Worm (Caenorhabditis elegans): ENCODE measurements around the gene F41F3.8.

The F41F3.8 gene

ce11 chrV:4694466-4695092, 46.0 kb downstream of the F41F3.8 start (continued):
- no peak for TF ChIP-seq F16B12.6 (tag; optimal IDR thresholded peaks at IDR 0.05)
- TF ChIP-seq elt-3 (tag; optimal IDR thresholded peaks at IDR 0.05) = no peak
- peak; percentile 65 for TF ChIP-seq nhr-71 (tag; optimal IDR thresholded peaks at IDR 0.05)
- no peak for TF ChIP-seq dsc-1 (tag; optimal IDR thresholded peaks at IDR 0.05)
- TF ChIP-seq tbx-2 (tag; optimal IDR thresholded peaks at IDR 0.05) = peak; percentile 14
- TF ChIP-seq mdl-1 (tag; optimal IDR thresholded peaks at IDR 0.05) = peak in 1 of 2 experiments; percentile 23
- TF ChIP-seq C34B4.2 (tag; optimal IDR thresholded peaks at IDR 0.05) = no peak
- no peak for TF ChIP-seq efl-1 (optimal IDR thresholded peaks at IDR 0.05)
- peak in 1 of 2 experiments; percentile 84 for TF ChIP-seq efl-1 (GFP tag; optimal IDR thresholded peaks at IDR 0.05 in 1 of 2)
- no peak for TF ChIP-seq ceh-8 (GFP tag; optimal IDR thresholded peaks at IDR 0.05)
- peak; percentile 66 for TF ChIP-seq nhr-85 (tag)
- TF ChIP-seq isw-1 (GFP tag; IDR thresholded peaks at IDR 0.05) = no peak
- TF ChIP-seq pax-3 (tag; optimal IDR thresholded peaks at IDR 0.05) = no peak
- TF ChIP-seq ceh-88 (GFP tag; IDR thresholded peaks at IDR 0.05) = no peak
- TF ChIP-seq elt-2 (tag; optimal IDR thresholded peaks at IDR 0.05) = no peak
- TF ChIP-seq snpc-4 (tag; optimal IDR thresholded peaks at IDR 0.05) = no peak
- TF ChIP-seq C04F5.9 (tag; optimal IDR thresholded peaks at IDR 0.05) = no peak

- TF ChIP-seq C16A3.4 (tag; optimal IDR thresholded peaks at IDR 0.05) = no peak
- TF ChIP-seq alr-1 (tag; optimal IDR thresholded peaks at IDR 0.05; ENCODE audit: borderline replicate concordance) = no peak
- TF ChIP-seq pax-3 (tag; optimal IDR thresholded peaks at IDR 0.05) = no peak
- no peak for TF ChIP-seq hpl-2 (GFP tag; optimal IDR thresholded peaks at IDR 0.05)
- TF ChIP-seq elt-3 (tag; optimal IDR thresholded peaks at IDR 0.05) = peak in 1 of 6 experiments; percentile 27
- peak; percentile 36 for TF ChIP-seq blmp-1 (tag; optimal IDR thresholded peaks at IDR 0.05)
- no peak for TF ChIP-seq egl-27 (tag; optimal IDR thresholded peaks at IDR 0.05)
- no peak for TF ChIP-seq zag-1 (tag; optimal IDR thresholded peaks at IDR 0.05)
- no peak for TF ChIP-seq aha-1 (tag; optimal IDR thresholded peaks at IDR 0.05)
- no peak for TF ChIP-seq mdl-1 (tag; optimal IDR thresholded peaks at IDR 0.05)
- no peak for TF ChIP-seq nhr-237 (tag; optimal IDR thresholded peaks at IDR 0.05)
- no peak for TF ChIP-seq snu-23 (GFP tag; optimal IDR thresholded peaks at IDR 0.05)
Observed at ce11 chrV:4698675-4699074, 50.0 kb downstream of the F41F3.8 start.

ce11 chrV:4700189-4700588, 51.6 kb downstream of the F41F3.8 start, which contains the start of gene ZC266.1:
Gene ZC266.1 (minus strand): TSS chrV:4700289.
- no peak for TF ChIP-seq nhr-47 (tag; optimal IDR thresholded peaks at IDR 0.05)
- TF ChIP-seq lin-35 (GFP tag; optimal IDR thresholded peaks at IDR 0.05) = no peak
- no peak for TF ChIP-seq efl-1 (optimal IDR thresholded peaks at IDR 0.05)
- TF ChIP-seq efl-1 (GFP tag; optimal IDR thresholded peaks at IDR 0.05 in 1 of 2) = peak in 1 of 2 experiments; percentile 11
